Worm (Caenorhabditis elegans) whole organism, L4 larva: Measurements from ENCODE around the gene srg-5.
A peak's percentile ranks its signal among the peaks of the same experiment; 100 is the strongest.

ENCODE experiments used
- D1046.2 ChIP-seq: fragments of 200-800 bp; sonication (Bioruptor generic); IDR thresholded peaks from 2 replicates; pipeline ENCODE4 v1.3.6; 2022; ENCODE audit warnings: missing genetic modification characterization, missing compliant biosample characterization
- F10B5.3 ChIP-seq: sonication (generic microtip); optimal IDR thresholded peaks from 2 replicates; lab custom pipeline; 2016; ENCODE audit warnings: mild to moderate bottlenecking, missing genetic modification characterization, missing compliant biosample characterization
- F37D6.2 ChIP-seq: sonication (generic microtip); optimal IDR thresholded peaks from 2 replicates; lab custom pipeline; 2016; ENCODE audit warnings: mild to moderate bottlenecking, missing genetic modification characterization, missing compliant biosample characterization
- F44E2.7 ChIP-seq: fragments of 200-800 bp; sonication (Bioruptor generic); IDR thresholded peaks from 2 replicates; pipeline ENCODE4 v2.1.2; 2022; ENCODE audit warnings: missing genetic modification characterization, missing compliant biosample characterization
- R02D3.7 ChIP-seq: fragments of 150-350 bp; sonication (generic microtip); optimal IDR thresholded peaks from 3 replicates; lab custom pipeline; 2014; ENCODE audit warnings: missing biosample characterization, missing genetic modification characterization
- Y105C5A.15 ChIP-seq: fragments of 200-800 bp; sonication (Bioruptor generic); IDR thresholded peaks from 2 replicates; pipeline ENCODE4 v1.3.6; 2022; ENCODE audit warnings: missing genetic modification characterization, missing compliant biosample characterization
- ama-1 ChIP-seq: fragments of 150-350 bp; optimal IDR thresholded peaks from 2 replicates; lab custom pipeline; 2014; ENCODE audit warnings: inconsistent platforms, mixed read lengths
- attf-4 ChIP-seq: sonication (generic microtip); optimal IDR thresholded peaks from 3 replicates; lab custom pipeline; 2017; ENCODE audit warnings: missing biosample characterization, missing genetic modification characterization
- ceh-20 ChIP-seq: fragments of 200-800 bp; sonication (Bioruptor generic); IDR thresholded peaks from 2 replicates; pipeline ENCODE4 v1.3.6; 2022; ENCODE audit warnings: missing genetic modification reagents, missing genetic modification characterization, missing compliant biosample characterization
- ceh-44 ChIP-seq: fragments of 200-800 bp; sonication (Bioruptor generic); IDR thresholded peaks from 2 replicates; pipeline ENCODE4 v1.3.6; 2022; ENCODE audit warnings: missing genetic modification reagents, missing genetic modification characterization, missing compliant biosample characterization
- daf-12 ChIP-seq: fragments of 150-350 bp; optimal IDR thresholded peaks from 2 replicates; lab custom pipeline; 2014; ENCODE audit warnings: missing biosample characterization, missing genetic modification reagents, missing genetic modification characterization
- dmd-6 ChIP-seq: fragments of 200-800 bp; sonication (Bioruptor generic); IDR thresholded peaks from 2 replicates; pipeline ENCODE4 v1.3.6; 2022; ENCODE audit warnings: missing genetic modification reagents, missing genetic modification characterization, missing compliant biosample characterization
- dmd-8 ChIP-seq: fragments of 200-800 bp; sonication (Bioruptor generic); IDR thresholded peaks from 2 replicates; pipeline ENCODE4 v1.3.6; 2022; ENCODE audit warnings: missing genetic modification characterization, missing compliant biosample characterization
- dmd-9 ChIP-seq: fragments of 200-800 bp; sonication (Bioruptor generic); IDR thresholded peaks from 2 replicates; pipeline ENCODE4 v1.3.6; 2022; ENCODE audit warnings: missing genetic modification reagents, missing genetic modification characterization, missing compliant biosample characterization
- dpl-1 ChIP-seq: fragments of 150-350 bp; optimal IDR thresholded peaks from 2 replicates; lab custom pipeline; 2014; ENCODE audit warnings: missing biosample characterization, missing genetic modification reagents, missing genetic modification characterization
- duxl-1 ChIP-seq: sonication (generic microtip); optimal IDR thresholded peaks from 2 replicates; lab custom pipeline; 2016; ENCODE audit warnings: mild to moderate bottlenecking, missing genetic modification characterization, moderate library complexity, missing compliant biosample characterization; ENCODE audit not compliant: poor library complexity
- fkh-10 ChIP-seq: fragments of 150-350 bp; optimal IDR thresholded peaks from 2 replicates; lab custom pipeline; 2014; ENCODE audit warnings: missing biosample characterization, missing genetic modification reagents, missing genetic modification characterization
- gei-8 ChIP-seq: fragments of 200-800 bp; sonication (Bioruptor generic); optimal IDR thresholded peaks from 2 replicates; lab custom pipeline; 2018; ENCODE audit warnings: mild to moderate bottlenecking, missing genetic modification characterization, missing compliant biosample characterization
- hif-1 ChIP-seq, 2 experiments: sonication (generic microtip); optimal IDR thresholded peaks; 2 replicates each; lab custom pipeline; 2016 to 2017; ENCODE audit warnings: missing compliant biosample characterization in 2 of 2, missing genetic modification characterization in 2 of 2, missing genetic modification reagents in 2 of 2, missing genotype in 2 of 2, mild to moderate bottlenecking in 1 of 2
- jun-1 ChIP-seq: fragments of 150-350 bp; optimal IDR thresholded peaks from 2 replicates; lab custom pipeline; 2014; ENCODE audit warnings: missing biosample characterization, missing genetic modification reagents, missing genetic modification characterization
- lin-1 ChIP-seq: fragments of 200-800 bp; sonication (Bioruptor generic); IDR thresholded peaks from 2 replicates; pipeline ENCODE4 v1.3.6; 2022; ENCODE audit warnings: missing genetic modification reagents, missing genetic modification characterization, missing compliant biosample characterization
- lin-13 ChIP-seq: fragments of 150-350 bp; optimal IDR thresholded peaks from 2 replicates; lab custom pipeline; 2014; ENCODE audit warnings: missing biosample characterization, missing genetic modification reagents, missing genetic modification characterization
- lin-29 ChIP-seq: fragments of 200-800 bp; sonication (Bioruptor generic); IDR thresholded peaks from 2 replicates; pipeline ENCODE4 v1.3.6; 2022; ENCODE audit warnings: missing genetic modification reagents, missing genetic modification characterization, missing compliant biosample characterization
- lin-38 ChIP-seq: fragments of 200-800 bp; sonication (Bioruptor generic); IDR thresholded peaks from 2 replicates; pipeline ENCODE4 v1.3.6; 2022; ENCODE audit warnings: missing genetic modification reagents, missing genetic modification characterization, missing compliant biosample characterization
- lir-3 ChIP-seq: sonication (generic microtip); optimal IDR thresholded peaks from 2 replicates; lab custom pipeline; 2016; ENCODE audit warnings: mild to moderate bottlenecking, missing genetic modification characterization, missing compliant biosample characterization
- madf-5 ChIP-seq, 2 experiments: fragments of 200-800 bp; sonication (Bioruptor generic); IDR thresholded peaks; 2 replicates each; pipeline ENCODE4 v1.3.6; 2022; ENCODE audit warnings: missing compliant biosample characterization in 2 of 2, missing genetic modification characterization in 2 of 2
- madf-9 ChIP-seq: fragments of 200-800 bp; sonication (Bioruptor generic); conservative IDR thresholded peaks from 2 replicates; pipeline ENCODE4 v1.3.6; 2022; ENCODE audit warnings: missing genetic modification reagents, missing genetic modification characterization, missing compliant biosample characterization
- mes-2 ChIP-seq: sonication (generic microtip); optimal IDR thresholded peaks from 2 replicates; lab custom pipeline; 2016; ENCODE audit warnings: missing genotype, mild to moderate bottlenecking, missing genetic modification characterization, missing compliant biosample characterization; ENCODE audit not compliant: poor library complexity, severe bottlenecking
- mxl-3 ChIP-seq: fragments of 200-800 bp; sonication (Bioruptor generic); optimal IDR thresholded peaks from 2 replicates; lab custom pipeline; 2018; ENCODE audit warnings: mild to moderate bottlenecking, missing genetic modification characterization, missing compliant biosample characterization
- nhr-102 ChIP-seq: sonication (generic microtip); optimal IDR thresholded peaks from 2 replicates; lab custom pipeline; 2016; ENCODE audit warnings: mild to moderate bottlenecking, missing genetic modification characterization, moderate library complexity, missing compliant biosample characterization
- nhr-111 ChIP-seq: fragments of 200-800 bp; sonication (Bioruptor generic); optimal IDR thresholded peaks from 2 replicates; lab custom pipeline; 2018; ENCODE audit warnings: mild to moderate bottlenecking, missing genetic modification characterization, missing compliant biosample characterization
- nhr-48 ChIP-seq: sonication (generic microtip); optimal IDR thresholded peaks from 2 replicates; lab custom pipeline; 2016; ENCODE audit warnings: mild to moderate bottlenecking, missing genetic modification characterization, missing compliant biosample characterization
- nhr-76 ChIP-seq: fragments of 150-350 bp; optimal IDR thresholded peaks from 2 replicates; lab custom pipeline; 2014; ENCODE audit warnings: missing biosample characterization, missing genetic modification characterization
- php-3 ChIP-seq: fragments of 200-800 bp; sonication (Bioruptor generic); IDR thresholded peaks from 2 replicates; pipeline ENCODE4 v1.3.6; 2022; ENCODE audit warnings: missing genetic modification reagents, missing genetic modification characterization, missing compliant biosample characterization
- pqm-1 ChIP-seq: sonication (generic microtip); optimal IDR thresholded peaks from 2 replicates; lab custom pipeline; 2017; ENCODE audit warnings: missing biosample characterization, missing genetic modification characterization
- saeg-2 ChIP-seq: fragments of 200-800 bp; sonication (Bioruptor generic); IDR thresholded peaks from 2 replicates; pipeline ENCODE4 v1.3.6; 2022; ENCODE audit warnings: missing genetic modification reagents, missing genetic modification characterization, missing compliant biosample characterization
- spr-3 ChIP-seq: fragments of 200-800 bp; sonication (Bioruptor generic); optimal IDR thresholded peaks from 2 replicates; lab custom pipeline; 2018; ENCODE audit warnings: mild to moderate bottlenecking, missing genetic modification characterization, missing compliant biosample characterization
- tag-97 ChIP-seq: fragments of 200-800 bp; sonication (Bioruptor generic); IDR thresholded peaks from 2 replicates; pipeline ENCODE4 v1.3.6; 2022; ENCODE audit warnings: missing genetic modification characterization, missing compliant biosample characterization
- unc-130 ChIP-seq: sonication (generic microtip); optimal IDR thresholded peaks from 2 replicates; lab custom pipeline; 2016; ENCODE audit warnings: missing genetic modification reagents, missing genetic modification characterization, missing compliant biosample characterization
- unc-39 ChIP-seq: sonication (generic microtip); optimal IDR thresholded peaks from 2 replicates; lab custom pipeline; 2017; ENCODE audit warnings: missing biosample characterization, missing genetic modification characterization
- unc-62 ChIP-seq, 3 experiments: fragments of 150-350 bp in 1 of 3; sonication (generic microtip); optimal IDR thresholded peaks in 2 of 3; peaks in 1 of 3; 1 replicate in 1 of 3; 2 replicates in 2 of 3; lab custom pipeline; 2014 to 2017; ENCODE audit warnings: missing biosample characterization in 3 of 3, missing genetic modification characterization in 3 of 3, missing genetic modification reagents in 3 of 3, missing genotype in 1 of 3
- ztf-11 ChIP-seq: fragments of 150-350 bp; optimal IDR thresholded peaks from 2 replicates; lab custom pipeline; 2014; ENCODE audit warnings: missing biosample characterization, missing genetic modification characterization

The srg-5 gene

ce11 chrIII:6248064-6248687 lies 16.2 kb downstream of the srg-5 start, which contains the start of the genes gen-1 and stt-3:
TSS of gene gen-1 (minus strand) at chrIII:6248158.
TSS of gene stt-3 (plus strand) at chrIII:6248637.
- TF ChIP-seq lir-3 (tag; lab: Kevin White, UChicago): no peak
- peak; percentile 0 for TF ChIP-seq mes-2 (tag; lab: Kevin White, UChicago)
- TF ChIP-seq R02D3.7 (tag; lab: Kevin White, UChicago): peak; percentile 76
- no peak for TF ChIP-seq lin-38
- no peak for TF ChIP-seq daf-12 (tag; lab: Kevin White, UChicago)
- no peak for TF ChIP-seq dmd-8 (GFP tag; lab: Robert Waterston, UW)
- peak; percentile 27 for TF ChIP-seq dpl-1

ce11 chrIII:6245728-6246127 lies 18.6 kb downstream of the srg-5 start, which contains the start of gene bcas-2:
TSS of gene bcas-2 (minus strand) at chrIII:6245828.
- TF ChIP-seq nhr-48 (tag; lab: Kevin White, UChicago) (no peak), attf-4 (tag; lab: Kevin White, UChicago) (no peak), dmd-9 (GFP tag; lab: Robert Waterston, UW) (no peak), mes-2 (tag; lab: Kevin White, UChicago) (no peak), D1046.2 (GFP tag; lab: Robert Waterston, UW) (no peak), F44E2.7 (GFP tag; lab: Robert Waterston, UW) (no peak), nhr-111 (no peak), gei-8 (GFP tag; lab: Kevin White, UChicago) (no peak), tag-97 (no peak), spr-3 (no peak), ztf-11 (tag; lab: Kevin White, UChicago) (no peak), ceh-44 (GFP tag; lab: Robert Waterston, UW) (no peak), hif-1 (tag; optimal IDR thresholded peaks at IDR 0.05; lab: Kevin White, UChicago) (no peak), ama-1 (no peak), ceh-20 (GFP tag; lab: Robert Waterston, UW) (no peak), unc-39 (tag; lab: Kevin White, UChicago) (no peak), madf-5 (GFP tag; IDR thresholded peaks at IDR 0.05; lab: Robert Waterston, UW) (no peak), dmd-6 (GFP tag; lab: Robert Waterston, UW) (no peak)

ce11 chrIII:6240528-6240927 lies 23.8 kb downstream of the srg-5 start, which contains the start of gene T12A2.3:
TSS of gene T12A2.3 (plus strand) at chrIII:6240828.
- TF ChIP-seq madf-9 (GFP tag; lab: Robert Waterston, UW): no peak
- TF ChIP-seq madf-5 (GFP tag; IDR thresholded peaks at IDR 0.05; lab: Robert Waterston, UW): no peak
- TF ChIP-seq ceh-20 (GFP tag; lab: Robert Waterston, UW): no peak
- TF ChIP-seq mxl-3 (GFP tag; lab: Kevin White, UChicago): no peak
- TF ChIP-seq dmd-8 (GFP tag; lab: Robert Waterston, UW): no peak
- TF ChIP-seq php-3: no peak
- no peak for TF ChIP-seq lin-1 (GFP tag; lab: Robert Waterston, UW)
- no peak for TF ChIP-seq lin-29 (GFP tag; lab: Robert Waterston, UW)

ce11 chrIII:6236649-6237048 lies 27.7 kb downstream of the srg-5 start, which contains the start of gene T12A2.21:
TSS of gene T12A2.21 (minus strand) at chrIII:6236749.
- no peak for TF ChIP-seq nhr-76 (tag; lab: Kevin White, UChicago)
- no peak for TF ChIP-seq Y105C5A.15 (GFP tag; lab: Robert Waterston, UW)
- no peak for TF ChIP-seq saeg-2
- no peak for TF ChIP-seq lin-13 (GFP tag; lab: Kevin White, UChicago)
- no peak for TF ChIP-seq mxl-3 (GFP tag; lab: Kevin White, UChicago)
- no peak for TF ChIP-seq unc-62 (GFP tag; optimal IDR thresholded peaks at IDR 0.05 in 1 of 2; lab: Kevin White, UChicago)
- TF ChIP-seq unc-62 (tag; optimal IDR thresholded peaks at IDR 0.05; lab: Kevin White, UChicago): no peak
- TF ChIP-seq fkh-10: no peak
- TF ChIP-seq lir-3 (tag; lab: Kevin White, UChicago): no peak
- no peak for TF ChIP-seq jun-1 (tag; lab: Kevin White, UChicago)
- TF ChIP-seq nhr-102 (tag; lab: Kevin White, UChicago): no peak
- no peak for TF ChIP-seq pqm-1
- TF ChIP-seq daf-12 (tag; lab: Kevin White, UChicago): no peak
- no peak for TF ChIP-seq F10B5.3 (tag; lab: Kevin White, UChicago)
- no peak for TF ChIP-seq unc-130 (GFP tag; lab: Kevin White, UChicago)
- no peak for TF ChIP-seq F44E2.7 (GFP tag; lab: Robert Waterston, UW)
- no peak for TF ChIP-seq duxl-1 (tag; lab: Kevin White, UChicago)
- no peak for TF ChIP-seq F37D6.2
